Worm (Caenorhabditis elegans): ENCODE results near the gene C04C3.4.

ce11 chrIV:3444101-3444500, 49.9 kb downstream of the C04C3.4 start, which contains the start of gene F09D12.2:
- TF ChIP-seq unc-3 (GFP tag; conservative IDR thresholded peaks at IDR 0.05) (no peak), unc-3 (tag; optimal IDR thresholded peaks at IDR 0.05) (no peak), ceh-22 (tag; optimal IDR thresholded peaks at IDR 0.05) (no peak), tbx-7 (tag; optimal IDR thresholded peaks at IDR 0.05) (no peak), nfya-1 (tag; optimal IDR thresholded peaks at IDR 0.05) (no peak), ttx-3 (tag; optimal IDR thresholded peaks at IDR 0.05) (no peak)
